Fruit fly (Drosophila melanogaster) whole organism, wandering third instar larva: ENCODE measurements around the gene CG15337.

Experiments
- Abd-B ChIP-seq: fragments of >200 bp; optimal IDR thresholded peaks from 2 replicates; lab custom pipeline; 2017; ENCODE audit warnings: missing biosample characterization, missing genetic modification characterization
- CG32264 ChIP-seq: fragments of 200-800 bp; sonication (Bioruptor generic); optimal IDR thresholded peaks from 2 replicates; lab custom pipeline; 2016; ENCODE audit warnings: missing biosample characterization, missing genetic modification characterization
- GATAd ChIP-seq: sonication (Bioruptor generic); optimal IDR thresholded peaks from 2 replicates; lab custom pipeline; 2016; ENCODE audit warnings: missing biosample characterization, missing genetic modification characterization
- HLH106 ChIP-seq: fragments of 200-800 bp; optimal IDR thresholded peaks from 3 replicates; lab custom pipeline; 2019; ENCODE audit warnings: missing biosample characterization, mild to moderate bottlenecking, missing genetic modification characterization, moderate library complexity
- Hnf4 ChIP-seq: fragments of 200-800 bp; sonication (Bioruptor generic); optimal IDR thresholded peaks from 2 replicates; lab custom pipeline; 2016; ENCODE audit warnings: missing biosample characterization, mild to moderate bottlenecking, missing genetic modification characterization
- Hr78 ChIP-seq: fragments of >200 bp; optimal IDR thresholded peaks from 2 replicates; lab custom pipeline; 2017; ENCODE audit warnings: missing biosample characterization, missing genetic modification characterization
- Hr83 ChIP-seq: fragments of 200-300 bp; sonication (Bioruptor generic); optimal IDR thresholded peaks from 2 replicates; lab custom pipeline; 2016; ENCODE audit warnings: missing biosample characterization, mild to moderate bottlenecking, missing genetic modification characterization, moderate library complexity; ENCODE audit not compliant: poor library complexity, severe bottlenecking
- Jra ChIP-seq: sonication (Bioruptor generic); optimal IDR thresholded peaks from 2 replicates; lab custom pipeline; 2016; ENCODE audit warnings: missing biosample characterization, missing genetic modification characterization
- Myc ChIP-seq: fragments of >200 bp; optimal IDR thresholded peaks from 2 replicates; lab custom pipeline; 2017
- N ChIP-seq: fragments of >200 bp; optimal IDR thresholded peaks from 2 replicates; lab custom pipeline; 2018; ENCODE audit warnings: missing biosample characterization, missing external identifiers, missing genetic modification characterization
- OdsH ChIP-seq: fragments of 200-800 bp; sonication (Bioruptor generic); optimal IDR thresholded peaks from 2 replicates; lab custom pipeline; 2016; ENCODE audit warnings: missing biosample characterization, mild to moderate bottlenecking, missing genetic modification characterization
- Rel ChIP-seq, 2 experiments: fragments of 200-800 bp; sonication (Bioruptor generic) in 1 of 2; optimal IDR thresholded peaks; 2 replicates in 1 of 2; 3 replicates in 1 of 2; lab custom pipeline; 2016 to 2019; ENCODE audit warnings: mild to moderate bottlenecking in 2 of 2, missing biosample characterization in 2 of 2, missing genetic modification characterization in 2 of 2, moderate library complexity in 1 of 2
- Sp1 ChIP-seq: fragments of 200-800 bp; sonication (Bioruptor generic); optimal IDR thresholded peaks from 3 replicates; lab custom pipeline; 2019; ENCODE audit warnings: missing biosample characterization, mild to moderate bottlenecking, missing genetic modification characterization, moderate library complexity
- br ChIP-seq: fragments of 200-800 bp; sonication (Bioruptor generic); optimal IDR thresholded peaks from 2 replicates; lab custom pipeline; 2016; ENCODE audit warnings: missing biosample characterization, missing genetic modification characterization
- brk ChIP-seq: fragments of 200-800 bp; sonication (Bioruptor generic); optimal IDR thresholded peaks from 2 replicates; lab custom pipeline; 2016; ENCODE audit warnings: missing biosample characterization, mild to moderate bottlenecking, missing genetic modification characterization
- dl ChIP-seq, 2 experiments: fragments of 175-275, 200-275 bp in 1 of 2; fragments of 200-275 bp in 1 of 2; sonication (Bioruptor generic); optimal IDR thresholded peaks; lab custom pipeline; 2018; ENCODE audit warnings: mild to moderate bottlenecking in 2 of 2, missing biosample characterization in 2 of 2, missing genetic modification characterization in 2 of 2, moderate library complexity in 2 of 2; ENCODE audit not compliant: partially characterized antibody in 2 of 2, insufficient read depth in 1 of 2
- dmrt93B ChIP-seq: fragments of 200-800 bp; sonication (Bioruptor generic); optimal IDR thresholded peaks from 2 replicates; lab custom pipeline; 2018; ENCODE audit warnings: missing biosample characterization, mild to moderate bottlenecking, missing genetic modification characterization
- dsf ChIP-seq: sonication (Bioruptor generic); optimal IDR thresholded peaks from 2 replicates; lab custom pipeline; 2016; ENCODE audit warnings: missing biosample characterization, missing genetic modification characterization, borderline replicate concordance
- ey ChIP-seq: fragments of 200-800 bp; sonication (Bioruptor generic); optimal IDR thresholded peaks from 2 replicates; lab custom pipeline; 2016; ENCODE audit warnings: missing biosample characterization, missing genetic modification characterization
- foxo ChIP-seq, 2 experiments: fragments of 200-800 bp; sonication (Bioruptor generic); optimal IDR thresholded peaks; 2 replicates in 1 of 2; 3 replicates in 1 of 2; lab custom pipeline; 2016 to 2017; ENCODE audit warnings: missing biosample characterization in 2 of 2, missing genetic modification characterization in 2 of 2
- fru ChIP-seq: fragments of 200-800 bp; sonication (Bioruptor generic); optimal IDR thresholded peaks from 3 replicates; lab custom pipeline; 2016; ENCODE audit warnings: missing biosample characterization, mild to moderate bottlenecking, missing genetic modification characterization
- h ChIP-seq: fragments of 200-800 bp; sonication (Bioruptor generic); optimal IDR thresholded peaks from 3 replicates; lab custom pipeline; 2016; ENCODE audit warnings: missing biosample characterization, mild to moderate bottlenecking, missing genetic modification characterization
- jim ChIP-seq: fragments of 175-275, 200-325 bp; sonication (Bioruptor generic); optimal IDR thresholded peaks from 2 replicates; lab custom pipeline; 2016; ENCODE audit warnings: missing biosample characterization, mild to moderate bottlenecking, missing genetic modification characterization
- pan ChIP-seq: fragments of >200 bp; optimal IDR thresholded peaks from 2 replicates; lab custom pipeline; 2017
- psq ChIP-seq: fragments of 200-800 bp; sonication (Bioruptor generic); optimal IDR thresholded peaks from 3 replicates; lab custom pipeline; 2017; ENCODE audit warnings: missing biosample characterization, mild to moderate bottlenecking, missing genetic modification characterization, moderate library complexity
- rgr ChIP-seq: fragments of 200-800 bp; sonication (Bioruptor generic); optimal IDR thresholded peaks from 3 replicates; lab custom pipeline; 2016; ENCODE audit warnings: missing biosample characterization, mild to moderate bottlenecking, missing genetic modification characterization
- sage ChIP-seq: fragments of 200-800 bp; sonication (Bioruptor generic); optimal IDR thresholded peaks from 2 replicates; lab custom pipeline; 2016; ENCODE audit warnings: missing biosample characterization, mild to moderate bottlenecking, missing genetic modification characterization
- sv ChIP-seq: fragments of 200-800 bp; sonication (Bioruptor generic); optimal IDR thresholded peaks from 3 replicates; lab custom pipeline; 2016; ENCODE audit warnings: missing biosample characterization, missing genetic modification characterization
- tai ChIP-seq: sonication (Bioruptor generic); optimal IDR thresholded peaks from 2 replicates; lab custom pipeline; 2016; ENCODE audit warnings: missing biosample characterization, missing genetic modification characterization
- usp ChIP-seq: fragments of >200 bp; optimal IDR thresholded peaks from 2 replicates; lab custom pipeline; 2017; ENCODE audit warnings: missing biosample characterization, missing genetic modification characterization
- woc ChIP-seq: sonication (Bioruptor generic); optimal IDR thresholded peaks from 2 replicates; lab custom pipeline; 2016; ENCODE audit warnings: missing biosample characterization, mild to moderate bottlenecking, missing genetic modification characterization

Gene CG15337

dm6 chrX:8125224-8125649 is 34.6 kb upstream of the CG15337 start:
- TF ChIP-seq Rel (GFP tag; optimal IDR thresholded peaks at IDR 0.05; lab: Kevin White, UChicago), result no peak
- no peak for TF ChIP-seq Rel (tag; optimal IDR thresholded peaks at IDR 0.05; lab: Kevin White, UChicago)
- TF ChIP-seq sage (GFP tag; lab: Kevin White, UChicago), result no peak
- TF ChIP-seq woc (GFP tag; lab: Kevin White, UChicago), result no peak
- no peak for TF ChIP-seq Hnf4
- TF ChIP-seq HLH106 (tag; lab: Kevin White, UChicago), result no peak
- no peak for TF ChIP-seq usp (GFP tag; lab: Kevin White, UChicago)
- TF ChIP-seq Jra (GFP tag; lab: Kevin White, UChicago), result no peak
- no peak for TF ChIP-seq pan
- TF ChIP-seq Hr83 (GFP tag; lab: Kevin White, UChicago), result no peak
- TF ChIP-seq jim (GFP tag; lab: Kevin White, UChicago), result no peak
- TF ChIP-seq Hr78, result no peak
- no peak for TF ChIP-seq dmrt93B (GFP tag; lab: Kevin White, UChicago)
- TF ChIP-seq fru (GFP tag; lab: Kevin White, UChicago), result no peak
- TF ChIP-seq rgr (GFP tag; lab: Kevin White, UChicago), result no peak
- TF ChIP-seq, all 38 proteins: peak for 0

- TF ChIP-seq CG32264 (GFP tag; lab: Kevin White, UChicago) (no peak), h (no peak), sv (GFP tag; lab: Kevin White, UChicago) (peak; percentile 9)
Measured at dm6 chrX:8126149-8126548, 33.7 kb upstream of the CG15337 start.

dm6 chrX:8128133-8128532 is 31.7 kb upstream of the CG15337 start:
- TF ChIP-seq N (GFP tag; lab: Kevin White, UChicago) (no peak), sv (GFP tag; lab: Kevin White, UChicago) (no peak), h (no peak), br (GFP tag; lab: Kevin White, UChicago) (no peak), rgr (GFP tag; lab: Kevin White, UChicago) (no peak), Sp1 (GFP tag; lab: Kevin White, UChicago) (no peak), fru (GFP tag; lab: Kevin White, UChicago) (no peak), Abd-B (GFP tag; lab: Kevin White, UChicago) (no peak), woc (GFP tag; lab: Kevin White, UChicago) (no peak), tai (GFP tag; lab: Kevin White, UChicago) (no peak), dmrt93B (GFP tag; lab: Kevin White, UChicago) (no peak), sage (GFP tag; lab: Kevin White, UChicago) (no peak), pan (no peak), CG32264 (GFP tag; lab: Kevin White, UChicago) (no peak)

dm6 chrX:8129204-8129997 is 30.5 kb upstream of the CG15337 start, which contains the start of gene CG2116:
CG2116 (plus strand) TSS chrX:8129812.
- no peak for TF ChIP-seq usp (GFP tag; lab: Kevin White, UChicago)
- TF ChIP-seq Sp1 (GFP tag; lab: Kevin White, UChicago), result peak; percentile 13
- peak; percentile 1 for TF ChIP-seq HLH106 (tag; lab: Kevin White, UChicago)
- peak; percentile 1 for TF ChIP-seq Myc
- no peak for TF ChIP-seq Jra (GFP tag; lab: Kevin White, UChicago)
- peak; percentile 3 for TF ChIP-seq h

- TF ChIP-seq rgr (GFP tag; lab: Kevin White, UChicago) (peak; percentile 77), GATAd (GFP tag; lab: Kevin White, UChicago) (peak; percentile 35), sv (GFP tag; lab: Kevin White, UChicago) (no peak), Myc (peak; percentile 23), ey (peak; percentile 46), psq (GFP tag; lab: Kevin White, UChicago) (peak; percentile 67), brk (GFP tag; lab: Kevin White, UChicago) (no peak), br (GFP tag; lab: Kevin White, UChicago) (peak; percentile 60), foxo (GFP tag; optimal IDR thresholded peaks at IDR 0.05; lab: Kevin White, UChicago) (peak in 1 of 2 experiments; percentile 81), h (peak; percentile 79), Hnf4 (peak; percentile 76), dl (GFP tag; optimal IDR thresholded peaks at IDR 0.05; lab: Kevin White, UChicago; ENCODE audit: insufficient read depth in 1 of 2, partially characterized antibody in 2 of 2) (no peak), dsf (GFP tag; lab: Kevin White, UChicago) (no peak), fru (GFP tag; lab: Kevin White, UChicago) (peak; percentile 65), Sp1 (GFP tag; lab: Kevin White, UChicago) (peak; percentile 54), Rel (GFP tag; optimal IDR thresholded peaks at IDR 0.05; lab: Kevin White, UChicago) (no peak), Rel (tag; optimal IDR thresholded peaks at IDR 0.05; lab: Kevin White, UChicago) (no peak), sage (GFP tag; lab: Kevin White, UChicago) (peak; percentile 32), Jra (GFP tag; lab: Kevin White, UChicago) (peak; percentile 52), HLH106 (tag; lab: Kevin White, UChicago) (peak; percentile 47), Abd-B (GFP tag; lab: Kevin White, UChicago) (no peak), OdsH (GFP tag; lab: Kevin White, UChicago) (peak; percentile 75)
Measured at dm6 chrX:8131693-8132313, 28.1 kb upstream of the CG15337 start, which contains the start of gene CG10958. CG10958 (plus strand) TSS chrX:8132285.
